Worm (Caenorhabditis elegans): ENCODE measurements around the gene trx-3.
A peak's percentile ranks its signal among the peaks of the same experiment; 100 is the strongest.

trx-3 gene

DNA sequence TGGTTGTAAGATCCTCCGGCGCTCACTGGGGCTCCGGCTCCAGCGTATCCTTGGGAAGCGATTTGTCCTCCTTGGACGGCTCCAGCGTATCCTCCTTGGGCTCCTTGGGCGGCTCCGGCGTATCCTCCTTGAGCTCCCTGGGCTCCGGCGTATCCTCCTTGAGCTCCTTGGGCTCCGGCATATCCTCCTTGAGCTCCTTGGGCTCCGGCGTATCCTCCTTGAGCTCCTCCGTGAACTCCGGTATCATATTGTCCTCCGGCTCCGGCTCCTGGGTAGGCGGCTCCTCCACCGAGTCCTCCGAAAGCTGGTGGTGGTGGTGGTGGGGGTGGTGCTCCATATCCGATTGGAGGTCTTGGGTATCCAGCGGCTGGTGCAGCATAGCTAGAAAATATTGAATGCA is 29.6 kb downstream of the trx-3 start:
- peak; percentile 8 for TF ChIP-seq Y55F3AM.14 (GFP tag; optimal IDR thresholded peaks at IDR 0.05)
- TF ChIP-seq unc-39 (tag; optimal IDR thresholded peaks at IDR 0.05): no peak

DNA sequence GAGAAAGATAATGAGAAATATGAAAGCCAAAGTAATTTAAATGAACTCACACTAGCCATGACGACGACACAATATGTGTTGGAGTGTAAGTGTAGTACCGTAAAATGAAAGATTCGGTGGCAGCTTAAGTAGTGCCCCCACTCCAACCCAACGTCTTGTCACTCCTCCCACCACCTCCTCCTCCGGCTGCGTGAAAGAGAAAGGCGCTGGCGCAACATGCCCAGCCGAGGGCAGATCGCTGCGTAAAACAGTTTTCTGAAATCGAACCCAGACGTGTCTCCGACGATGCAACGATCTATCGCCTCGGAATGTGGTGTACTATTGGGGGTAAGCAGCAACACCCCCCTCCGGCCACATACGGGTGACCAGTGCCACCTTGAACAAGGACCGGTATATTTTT is 30.2 kb downstream of the trx-3 start, which contains the start of gene ZK180.5:
Gene ZK180.5, minus strand, starts transcription at position 101 of the 400 bp plus-strand sequence.
- TF ChIP-seq nhr-25 (tag; optimal IDR thresholded peaks at IDR 0.05): peak; percentile 17
- TF ChIP-seq aly-2 (tag; optimal IDR thresholded peaks at IDR 0.05): no peak

DNA sequence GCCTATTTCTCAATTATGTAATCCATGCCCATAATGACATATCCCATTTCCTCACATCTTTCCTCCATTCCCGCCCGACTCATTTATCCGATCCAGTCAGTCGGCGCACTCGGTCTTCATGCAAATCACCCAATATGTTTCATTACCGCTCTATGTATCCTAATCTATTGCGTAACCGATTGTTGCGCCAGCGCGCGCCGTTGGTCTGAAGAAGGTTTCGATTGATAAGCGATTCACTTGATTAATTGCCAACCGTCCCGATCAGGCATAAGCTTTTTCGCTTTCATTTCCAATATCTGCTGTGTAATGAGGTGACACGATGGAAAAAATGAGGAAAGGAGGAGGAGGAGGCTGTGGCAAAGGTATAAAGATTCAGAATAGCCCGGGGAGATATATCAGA is 31.3 kb downstream of the trx-3 start:
- TF ChIP-seq elt-3 (tag; optimal IDR thresholded peaks at IDR 0.05) (no peak), alr-1 (tag; optimal IDR thresholded peaks at IDR 0.05) (no peak), blmp-1 (tag; optimal IDR thresholded peaks at IDR 0.05; ENCODE audit: insufficient read depth) (peak; percentile 75), aly-2 (tag; optimal IDR thresholded peaks at IDR 0.05) (no peak), nhr-129 (tag; optimal IDR thresholded peaks at IDR 0.05) (no peak), sma-9 (GFP tag; optimal IDR thresholded peaks at IDR 0.05) (no peak), sma-9 (tag; optimal IDR thresholded peaks at IDR 0.05) (no peak)

DNA sequence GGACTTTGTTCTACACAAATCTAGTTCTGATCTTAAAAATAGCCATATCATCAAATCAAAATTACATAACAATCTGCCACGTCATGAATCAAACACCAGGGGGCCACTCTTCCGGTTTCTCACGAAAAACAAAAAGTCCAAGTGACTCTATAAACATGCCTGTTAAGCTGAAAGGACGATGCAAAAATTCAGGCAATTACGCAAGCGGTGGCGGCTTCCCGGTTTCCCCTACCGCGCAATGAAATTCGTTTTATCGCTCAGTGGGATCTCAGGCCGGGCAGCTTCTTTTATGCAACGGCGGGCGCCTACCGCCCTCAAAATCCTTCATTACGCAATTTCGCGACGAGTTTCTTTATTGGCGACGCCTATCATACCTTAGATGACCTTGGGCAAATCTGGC is 32.9 kb downstream of the trx-3 start:
- TF ChIP-seq zag-1 (tag; optimal IDR thresholded peaks at IDR 0.05) (no peak), alr-1 (tag; optimal IDR thresholded peaks at IDR 0.05) (no peak), Y55F3AM.14 (GFP tag; optimal IDR thresholded peaks at IDR 0.05) (peak; percentile 7), nhr-25 (tag; optimal IDR thresholded peaks at IDR 0.05) (peak; percentile 42)

DNA sequence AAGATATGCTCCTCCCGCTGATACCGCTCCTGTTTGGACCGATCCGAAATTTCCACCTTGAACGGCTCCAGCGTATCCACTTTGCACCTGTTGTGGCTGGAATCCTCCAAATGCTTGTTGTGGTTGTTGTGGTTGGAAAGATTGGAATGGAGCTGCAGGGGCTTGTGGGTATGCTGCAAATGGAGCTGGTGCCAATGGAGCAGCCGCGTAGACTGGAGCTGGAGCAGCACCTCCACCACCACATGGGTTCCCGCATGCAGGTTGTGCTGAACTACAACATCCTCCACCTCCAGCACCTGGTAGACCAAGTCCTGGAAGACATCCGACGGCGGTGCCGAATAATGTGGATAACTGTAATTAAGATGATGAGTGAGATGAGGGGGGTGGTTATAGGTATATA is 36.6 kb downstream of the trx-3 start:
- TF ChIP-seq fos-1 (tag; optimal IDR thresholded peaks at IDR 0.05) (no peak), unc-62 (GFP tag; optimal IDR thresholded peaks at IDR 0.05) (no peak), skn-1 (tag; optimal IDR thresholded peaks at IDR 0.05) (no peak), lsy-2 (tag; optimal IDR thresholded peaks at IDR 0.05) (no peak), peb-1 (tag; optimal IDR thresholded peaks at IDR 0.05) (no peak), blmp-1 (tag; optimal IDR thresholded peaks at IDR 0.05; ENCODE audit: insufficient read depth) (no peak), ceh-82 (tag; optimal IDR thresholded peaks at IDR 0.05) (no peak)

DNA sequence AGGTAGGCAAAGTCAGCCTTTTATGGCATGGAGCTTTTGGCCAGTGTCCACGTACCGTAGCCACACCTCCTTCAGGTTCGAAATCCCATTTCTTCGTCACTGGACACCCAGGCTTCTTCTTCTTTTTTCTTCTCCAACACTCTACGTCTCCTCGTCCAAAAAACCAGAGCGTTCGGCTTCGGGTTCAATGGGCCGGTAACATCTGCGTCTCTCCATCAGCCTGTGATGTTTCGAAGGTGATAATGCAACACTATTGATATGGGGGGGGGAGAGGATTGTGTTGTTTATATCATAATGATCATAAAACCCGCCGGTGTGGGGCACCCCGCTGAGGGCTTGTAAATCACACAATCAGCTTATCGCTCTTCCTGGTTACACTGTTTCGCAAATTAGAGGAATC is 38.1 kb downstream of the trx-3 start, which contains the start of gene ZK180.6:
Gene ZK180.6, minus strand, starts transcription at position 101 of the 400 bp plus-strand sequence.
- TF ChIP-seq ztf-11 (tag; optimal IDR thresholded peaks at IDR 0.05) (no peak), sem-4 (tag; optimal IDR thresholded peaks at IDR 0.05) (no peak), ztf-1 (GFP tag; conservative IDR thresholded peaks at IDR 0.05) (no peak), blmp-1 (tag; optimal IDR thresholded peaks at IDR 0.05; ENCODE audit: insufficient read depth) (no peak), fos-1 (tag; optimal IDR thresholded peaks at IDR 0.05) (no peak), zag-1 (tag; optimal IDR thresholded peaks at IDR 0.05) (no peak), skn-1 (tag; optimal IDR thresholded peaks at IDR 0.05) (no peak), lin-13 (GFP tag; optimal IDR thresholded peaks at IDR 0.05) (no peak), crh-2 (tag; optimal IDR thresholded peaks at IDR 0.05) (no peak), nhr-12 (tag; optimal IDR thresholded peaks at IDR 0.05) (no peak), snpc-4 (tag; optimal IDR thresholded peaks at IDR 0.05) (no peak), gmeb-1 (tag; optimal IDR thresholded peaks at IDR 0.05) (no peak), ceh-82 (tag; optimal IDR thresholded peaks at IDR 0.05) (no peak), unc-62 (GFP tag; optimal IDR thresholded peaks at IDR 0.05) (no peak), Y55F3AM.14 (GFP tag; optimal IDR thresholded peaks at IDR 0.05) (no peak), unc-55 (GFP tag; optimal IDR thresholded peaks at IDR 0.05) (no peak), lsy-2 (tag; optimal IDR thresholded peaks at IDR 0.05) (no peak), lin-39 (tag; optimal IDR thresholded peaks at IDR 0.05) (no peak)

DNA sequence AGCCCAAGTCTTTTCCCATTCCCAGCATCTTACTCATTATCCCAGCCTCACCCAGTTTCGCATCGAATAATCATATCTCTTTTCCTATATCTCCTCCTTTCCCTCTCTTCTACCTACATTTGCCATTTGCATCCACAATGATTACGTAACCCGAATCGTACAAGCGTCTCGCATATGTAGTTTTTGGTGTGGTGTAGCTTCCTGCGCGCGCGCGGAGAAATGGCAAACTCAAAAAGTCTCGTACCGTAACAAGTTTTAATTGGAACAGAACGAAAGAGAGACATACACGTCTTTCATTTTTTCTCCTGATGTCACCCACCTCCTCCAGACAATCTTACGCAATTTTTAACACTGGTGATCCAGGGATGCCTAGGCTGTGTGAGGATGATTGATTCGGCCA is 39.2 kb downstream of the trx-3 start:
- no peak for TF ChIP-seq elt-1 (tag; optimal IDR thresholded peaks at IDR 0.05)
- no peak for TF ChIP-seq ceh-82 (tag; optimal IDR thresholded peaks at IDR 0.05)
- no peak for TF ChIP-seq nhr-23 (tag; optimal IDR thresholded peaks at IDR 0.05)
- TF ChIP-seq F13H6.1 (tag; optimal IDR thresholded peaks at IDR 0.05): no peak
- no peak for TF ChIP-seq ZK546.5 (tag; optimal IDR thresholded peaks at IDR 0.05)
- no peak for TF ChIP-seq R02D3.7 (tag; optimal IDR thresholded peaks at IDR 0.05)
- no peak for TF ChIP-seq lin-39 (tag; optimal IDR thresholded peaks at IDR 0.05)
- TF ChIP-seq elt-3 (tag; optimal IDR thresholded peaks at IDR 0.05): no peak
- no peak for TF ChIP-seq fos-1 (tag; optimal IDR thresholded peaks at IDR 0.05)
- no peak for TF ChIP-seq dmd-4 (tag; optimal IDR thresholded peaks at IDR 0.05)
- TF ChIP-seq peb-1 (tag; optimal IDR thresholded peaks at IDR 0.05): no peak
- TF ChIP-seq Y55F3AM.14 (GFP tag; optimal IDR thresholded peaks at IDR 0.05): no peak
- no peak for TF ChIP-seq blmp-1 (tag; optimal IDR thresholded peaks at IDR 0.05; ENCODE audit: insufficient read depth)

Data from whole organism, L2 larva.